Fruit fly (Drosophila melanogaster): ENCODE results near the gene CG4842.

The CG4842 gene

DNA sequence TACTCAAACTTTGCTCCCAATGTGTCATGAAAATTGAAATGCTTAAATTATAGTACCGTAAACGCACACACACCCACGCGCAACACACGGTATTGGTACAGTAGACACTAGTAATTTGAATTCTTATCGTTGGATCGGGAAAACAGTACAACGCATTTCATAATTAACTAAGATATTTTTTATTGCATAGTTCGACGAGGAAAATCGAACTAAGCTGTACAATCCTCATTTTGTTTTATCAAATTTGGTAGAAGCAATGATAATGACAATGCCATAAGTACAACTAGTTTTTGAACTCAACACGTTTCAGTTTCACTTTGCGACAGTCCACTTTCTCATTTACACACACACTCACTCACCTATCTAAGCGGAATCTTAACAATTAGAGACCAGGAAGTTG lies 12.6 kb downstream of the CG4842 start:
- TF ChIP-seq CG16813 (GFP tag; IDR thresholded peaks at IDR 0.05; ENCODE audit: partially characterized antibody) (no peak), GATAe (GFP tag; conservative IDR thresholded peaks at IDR 0.05) (no peak), CG7963 (GFP tag; IDR thresholded peaks at IDR 0.05; ENCODE audit: partially characterized antibody) (no peak), Camta (GFP tag; optimal IDR thresholded peaks at IDR 0.05) (peak; percentile 40), HLH54F (GFP tag; optimal IDR thresholded peaks at IDR 0.05) (peak; percentile 58), dysf (GFP tag; IDR thresholded peaks at IDR 0.05) (peak; percentile 76; the same call in 1 of the 3 replicates), Elba2 (GFP tag; optimal IDR thresholded peaks at IDR 0.05) (no peak), Doc2 (GFP tag; IDR thresholded peaks at IDR 0.05) (no peak), CG15011 (GFP tag; optimal IDR thresholded peaks at IDR 0.05) (peak; percentile 16), Lim3 (GFP tag; IDR thresholded peaks at IDR 0.05) (no peak), CG4854 (GFP tag; optimal IDR thresholded peaks at IDR 0.05) (peak; percentile 29), nerfin-2 (GFP tag; IDR thresholded peaks at IDR 0.05; ENCODE audit: partially characterized antibody) (no peak), CG4820 (GFP tag; optimal IDR thresholded peaks at IDR 0.05) (peak; percentile 27), CG9876 (GFP tag; optimal IDR thresholded peaks at IDR 0.05) (peak; percentile 46), Ptx1 (GFP tag; IDR thresholded peaks at IDR 0.05) (peak; percentile 63), CG6683 (GFP tag; optimal IDR thresholded peaks at IDR 0.05) (peak; percentile 28), CG9609 (GFP tag; optimal IDR thresholded peaks at IDR 0.05) (peak; percentile 50), E2f2 (GFP tag; IDR thresholded peaks at IDR 0.05) (0 out of 2 replicates have a peak, but pooled peaks have one; percentile 28), hbn (GFP tag; IDR thresholded peaks at IDR 0.05; ENCODE audit: partially characterized antibody) (no peak), Mes4 (GFP tag; optimal IDR thresholded peaks at IDR 0.05) (no peak), p53 (GFP tag; optimal IDR thresholded peaks at IDR 0.05) (peak; percentile 52), Abd-B (GFP tag; optimal IDR thresholded peaks at IDR 0.05) (peak; percentile 21), pnt (GFP tag; optimal IDR thresholded peaks at IDR 0.05) (peak; percentile 63), BtbVII (GFP tag; optimal IDR thresholded peaks at IDR 0.05) (peak; percentile 81), CG4404 (GFP tag; IDR thresholded peaks at IDR 0.05) (peak; percentile 22; the same call in 1 of the 2 replicates), CG31388 (GFP tag; optimal IDR thresholded peaks at IDR 0.05) (no peak), CG3847 (GFP tag; IDR thresholded peaks at IDR 0.05) (peak; percentile 50; the same call in 1 of the 2 replicates), HLH3B (GFP tag; IDR thresholded peaks at IDR 0.05) (peak; percentile 60), CG15269 (tag; optimal IDR thresholded peaks at IDR 0.05) (peak; percentile 83), mam (GFP tag; optimal IDR thresholded peaks at IDR 0.05) (peak; percentile 63), amos (GFP tag; IDR thresholded peaks at IDR 0.05; ENCODE audit: partially characterized antibody) (no peak), Mad (GFP tag; optimal IDR thresholded peaks at IDR 0.05) (no peak), NK7.1 (GFP tag; optimal IDR thresholded peaks at IDR 0.05) (peak; percentile 33), gcm2 (GFP tag; optimal IDR thresholded peaks at IDR 0.05) (no peak), sob (GFP tag; IDR thresholded peaks at IDR 0.05) (peak; percentile 66), CG10979 (tag; optimal IDR thresholded peaks at IDR 0.05) (peak; percentile 67), sens-2 (GFP tag; IDR thresholded peaks at IDR 0.05) (no peak), CG1792 (GFP tag; optimal IDR thresholded peaks at IDR 0.05) (peak; percentile 43), trh (GFP tag; optimal IDR thresholded peaks at IDR 0.05) (no peak), CG9437 (GFP tag; optimal IDR thresholded peaks at IDR 0.05) (peak; percentile 54), CG2129 (GFP tag; IDR thresholded peaks at IDR 0.05; ENCODE audit: partially characterized antibody) (no peak), dm (GFP tag; optimal IDR thresholded peaks at IDR 0.05) (peak; percentile 57), CG12104 (GFP tag; optimal IDR thresholded peaks at IDR 0.05) (peak; percentile 53), vvl (GFP tag; IDR thresholded peaks at IDR 0.05) (peak; percentile 65; the same call in 1 of the 2 replicates), br (optimal IDR thresholded peaks at IDR 0.05) (no peak), CG7745 (tag; optimal IDR thresholded peaks at IDR 0.05) (no peak), CG34376 (GFP tag; optimal IDR thresholded peaks at IDR 0.05) (no peak), CG10959 (GFP tag; IDR thresholded peaks at IDR 0.05) (peak; percentile 36; the same call in 1 of the 2 replicates), dpn (GFP tag; optimal IDR thresholded peaks at IDR 0.05) (peak; percentile 62 to 65), cg (GFP tag; optimal IDR thresholded peaks at IDR 0.05) (peak; percentile 78), CG6854 (GFP tag; optimal IDR thresholded peaks at IDR 0.05) (peak; percentile 69), Oaz (GFP tag; IDR thresholded peaks at IDR 0.05) (peak; percentile 27; the same call in 1 of the 2 replicates)

All from whole organism, embryonic.